Fruit fly (Drosophila melanogaster) Kc167 (cell line): ENCODE data around the gene CG5521.

Experiments
- Sin3A ChIP-seq: fragments of >200 bp; optimal IDR thresholded peaks from 2 replicates; lab custom pipeline; 2018; ENCODE audit warnings: missing external identifiers
- h ChIP-seq: fragments of >200 bp; optimal IDR thresholded peaks from 3 replicates; lab custom pipeline; 2018; ENCODE audit warnings: missing external identifiers
- insv ChIP-seq: fragments of >200 bp; optimal IDR thresholded peaks from 3 replicates; lab custom pipeline; 2018; ENCODE audit warnings: missing external identifiers
- psq ChIP-seq: fragments of >200 bp; optimal IDR thresholded peaks from 2 replicates; lab custom pipeline; 2017; ENCODE audit warnings: missing external identifiers
- ttk ChIP-seq: sonication (Bioruptor generic); optimal IDR thresholded peaks from 2 replicates; lab custom pipeline; 2017; ENCODE audit warnings: missing external identifiers

DNA sequence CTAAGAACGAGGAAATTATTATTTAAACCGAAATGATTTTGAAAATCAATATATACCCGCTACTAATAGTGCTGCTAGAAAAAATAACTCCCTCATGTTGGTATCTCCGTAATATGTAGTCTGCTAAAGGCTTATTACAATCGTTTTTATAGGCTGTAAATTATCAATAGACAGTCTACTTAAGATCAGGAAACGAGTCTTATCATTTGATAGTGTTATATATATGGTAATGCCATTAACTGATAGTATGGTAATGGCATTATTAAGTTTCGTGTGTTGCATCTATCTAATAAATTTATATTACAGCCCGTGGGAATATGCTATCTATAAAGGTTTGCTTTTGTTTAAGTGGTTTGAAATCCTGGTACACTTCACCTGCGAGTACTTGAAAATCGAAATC lies 51.5 kb downstream of the CG5521 start, which contains the start of gene CG17192:
- no peak for TF ChIP-seq h (lab: Kevin White, UChicago)
- TF ChIP-seq Sin3A (lab: Kevin White, UChicago): no peak
- TF ChIP-seq ttk (lab: Kevin White, UChicago): no peak
- TF ChIP-seq psq (lab: Kevin White, UChicago): no peak
- TF ChIP-seq insv (lab: Kevin White, UChicago): no peak
